Fruit fly (Drosophila melanogaster): ENCODE measurements around the gene Graf.

The Graf gene

DNA sequence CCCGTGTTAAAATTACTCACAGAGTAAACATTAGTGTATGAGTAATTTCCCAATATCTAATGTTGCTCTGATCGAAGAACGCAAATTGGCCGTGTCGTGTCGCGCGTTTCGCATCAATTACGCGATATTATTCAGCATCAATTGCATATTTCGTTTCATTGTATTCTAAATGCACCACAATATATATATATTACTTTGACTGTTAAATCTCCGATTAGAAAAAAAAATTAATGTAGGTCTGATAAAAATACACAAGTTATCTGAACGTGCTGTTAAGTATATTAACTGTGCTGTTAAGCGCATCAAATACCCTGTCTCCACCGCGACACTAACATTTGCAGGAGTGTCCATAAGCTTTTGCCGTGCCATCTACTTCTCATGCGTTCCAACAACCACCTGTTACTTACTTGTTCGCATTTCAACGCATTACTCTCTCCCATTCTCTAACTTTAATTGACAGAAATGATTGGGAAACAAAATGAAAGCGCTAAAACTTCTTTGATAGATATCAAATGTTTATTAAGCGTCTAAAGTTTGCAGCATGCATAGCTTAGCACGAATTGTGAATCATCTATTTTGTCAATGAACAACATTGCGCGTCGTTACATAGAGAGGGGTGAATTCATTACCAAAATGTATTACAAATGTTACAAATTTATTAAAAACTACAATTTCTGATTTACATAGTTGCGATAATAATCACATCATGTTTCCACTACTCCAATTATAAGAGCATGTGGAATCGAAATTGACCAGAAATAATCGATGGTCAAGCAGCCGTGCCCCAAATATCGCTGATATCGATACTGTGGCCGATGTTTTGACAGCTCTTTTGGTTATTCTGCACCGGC is at the start of gene Graf, which contains the start of gene mRpL3:
Graf (minus strand) TSS at position 287 of the 851 bp plus-strand sequence.
mRpL3 (plus strand) TSS at position 802 of the 851 bp plus-strand sequence.
- TF ChIP-seq CG32121 (GFP tag; IDR thresholded peaks at IDR 0.05) (no peak), CG15710 (tag; optimal IDR thresholded peaks at IDR 0.05) (no peak), gl (tag; optimal IDR thresholded peaks at IDR 0.05) (no peak), CG12605 (GFP tag; IDR thresholded peaks at IDR 0.05) (no peak), Snoo (tag; optimal IDR thresholded peaks at IDR 0.05) (no peak), CG8301 (tag; optimal IDR thresholded peaks at IDR 0.05) (no peak), Pif1B (GFP tag; optimal IDR thresholded peaks at IDR 0.05) (no peak), CG8159 (tag; optimal IDR thresholded peaks at IDR 0.05) (no peak), CG13204 (GFP tag; optimal IDR thresholded peaks at IDR 0.05) (no peak), EcR (GFP tag; optimal IDR thresholded peaks at IDR 0.05) (no peak), fd96Ca (GFP tag; IDR thresholded peaks at IDR 0.05) (no peak), rn (GFP tag; IDR thresholded peaks at IDR 0.05) (no peak), Ets98B (GFP tag; IDR thresholded peaks at IDR 0.05) (no peak), CG14655 (GFP tag; optimal IDR thresholded peaks at IDR 0.05) (no peak), CG9948 (tag; optimal IDR thresholded peaks at IDR 0.05) (no peak), CG34367 (tag; optimal IDR thresholded peaks at IDR 0.05) (no peak), CG17806 (tag; optimal IDR thresholded peaks at IDR 0.05) (no peak), D1 (tag; optimal IDR thresholded peaks at IDR 0.05) (no peak), CG10348 (GFP tag; IDR thresholded peaks at IDR 0.05) (no peak), Pif1A (GFP tag; optimal IDR thresholded peaks at IDR 0.05) (no peak)

DNA sequence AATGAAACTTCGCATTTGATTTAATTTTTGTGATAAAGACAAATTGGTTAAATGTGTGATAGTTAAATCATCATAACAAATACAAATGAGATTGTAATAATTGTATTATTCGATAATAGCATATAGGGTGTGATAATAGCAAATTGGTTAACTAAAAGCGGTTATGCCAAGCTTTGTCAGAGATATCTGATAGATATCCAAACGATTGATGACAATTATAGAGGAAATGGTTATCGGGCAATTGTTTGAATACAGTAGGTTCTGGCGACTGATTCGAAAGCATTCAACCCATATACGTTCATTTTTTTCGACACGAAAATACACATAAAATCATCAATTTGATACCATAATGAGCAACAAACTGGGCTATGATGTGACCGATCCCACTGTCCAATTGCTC is 48.7 kb upstream of the Graf start, which contains the start of gene CG8509:
CG8509 (plus strand) TSS at position 301 of the 400 bp plus-strand sequence.
- no peak for TF ChIP-seq fd96Ca (GFP tag; IDR thresholded peaks at IDR 0.05)
- TF ChIP-seq gl (tag; optimal IDR thresholded peaks at IDR 0.05) = no peak
- TF ChIP-seq Snoo (tag; optimal IDR thresholded peaks at IDR 0.05) = no peak
- TF ChIP-seq EcR (GFP tag; optimal IDR thresholded peaks at IDR 0.05) = no peak
- TF ChIP-seq CG8301 (tag; optimal IDR thresholded peaks at IDR 0.05) = no peak
- TF ChIP-seq CG8159 (tag; optimal IDR thresholded peaks at IDR 0.05) = no peak
- no peak for TF ChIP-seq Ets98B (GFP tag; IDR thresholded peaks at IDR 0.05)
- no peak for TF ChIP-seq rn (GFP tag; IDR thresholded peaks at IDR 0.05)
- TF ChIP-seq Pif1B (GFP tag; optimal IDR thresholded peaks at IDR 0.05) = no peak

DNA sequence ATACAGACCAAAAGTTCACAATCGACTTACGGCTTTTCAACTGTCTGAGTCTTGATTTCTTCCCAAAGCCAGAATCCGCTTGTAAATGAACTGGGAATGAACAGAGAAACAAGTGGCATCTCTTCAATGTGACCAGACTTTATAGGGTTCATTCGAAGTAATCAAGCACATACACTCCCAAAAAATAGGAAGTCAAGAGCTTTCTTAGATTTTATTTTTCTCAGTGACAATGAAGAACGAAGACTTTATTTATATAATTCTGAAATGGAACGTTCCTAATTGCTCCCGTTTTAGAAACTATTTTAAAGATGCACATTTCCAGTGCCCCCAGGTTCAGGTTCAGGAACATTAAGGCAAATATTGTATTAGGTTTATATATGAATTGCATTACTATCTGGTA is 47.4 kb upstream of the Graf start:
- TF ChIP-seq fd96Ca (GFP tag; IDR thresholded peaks at IDR 0.05) = no peak
- no peak for TF ChIP-seq D1 (tag; optimal IDR thresholded peaks at IDR 0.05)
- no peak for TF ChIP-seq gl (tag; optimal IDR thresholded peaks at IDR 0.05)
- TF ChIP-seq Pif1B (GFP tag; optimal IDR thresholded peaks at IDR 0.05) = no peak
- TF ChIP-seq CG34367 (tag; optimal IDR thresholded peaks at IDR 0.05) = no peak
- TF ChIP-seq CG8159 (tag; optimal IDR thresholded peaks at IDR 0.05) = no peak
- TF ChIP-seq CG13204 (GFP tag; optimal IDR thresholded peaks at IDR 0.05) = no peak
- no peak for TF ChIP-seq CG9948 (tag; optimal IDR thresholded peaks at IDR 0.05)
- no peak for TF ChIP-seq Pif1A (GFP tag; optimal IDR thresholded peaks at IDR 0.05)
- TF ChIP-seq CG32121 (GFP tag; IDR thresholded peaks at IDR 0.05) = no peak
- TF ChIP-seq EcR (GFP tag; optimal IDR thresholded peaks at IDR 0.05) = no peak
- TF ChIP-seq CG17806 (tag; optimal IDR thresholded peaks at IDR 0.05) = no peak
- TF ChIP-seq CG15710 (tag; optimal IDR thresholded peaks at IDR 0.05) = no peak
- TF ChIP-seq Snoo (tag; optimal IDR thresholded peaks at IDR 0.05) = no peak
- no peak for TF ChIP-seq rn (GFP tag; IDR thresholded peaks at IDR 0.05)
- no peak for TF ChIP-seq Ets98B (GFP tag; IDR thresholded peaks at IDR 0.05)
- no peak for TF ChIP-seq CG8301 (tag; optimal IDR thresholded peaks at IDR 0.05)
- TF ChIP-seq CG10348 (GFP tag; IDR thresholded peaks at IDR 0.05) = no peak
- TF ChIP-seq CG14655 (GFP tag; optimal IDR thresholded peaks at IDR 0.05) = no peak

DNA sequence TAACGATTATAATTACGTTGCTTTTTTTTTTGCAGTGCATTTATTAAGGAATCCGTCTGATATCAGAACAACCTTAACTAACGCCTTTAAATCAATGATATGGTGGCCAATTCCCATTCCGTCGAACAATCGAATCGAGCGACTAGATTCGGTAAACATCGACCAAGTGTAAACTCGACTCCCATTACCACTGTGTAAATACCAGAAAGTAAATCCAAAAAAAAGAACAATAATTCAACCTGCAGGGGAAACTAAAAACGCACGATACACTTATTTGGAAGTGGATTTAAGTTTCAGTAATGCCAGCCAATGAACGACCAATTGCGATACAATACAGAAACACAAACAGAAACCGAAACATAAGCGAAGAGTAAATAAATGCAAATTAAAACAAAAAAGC is 45.0 kb upstream of the Graf start:
- TF ChIP-seq CG4496 (GFP tag; IDR thresholded peaks at IDR 0.05) (no peak), CG32121 (GFP tag; IDR thresholded peaks at IDR 0.05) (no peak), rn (GFP tag; IDR thresholded peaks at IDR 0.05) (no peak), CG13204 (GFP tag; optimal IDR thresholded peaks at IDR 0.05) (no peak), Pif1A (GFP tag; optimal IDR thresholded peaks at IDR 0.05) (no peak), D1 (tag; optimal IDR thresholded peaks at IDR 0.05) (no peak), CG8301 (tag; optimal IDR thresholded peaks at IDR 0.05) (no peak), CG8159 (tag; optimal IDR thresholded peaks at IDR 0.05) (no peak), CG34367 (tag; optimal IDR thresholded peaks at IDR 0.05) (no peak), fd96Ca (GFP tag; IDR thresholded peaks at IDR 0.05) (no peak), Snoo (tag; optimal IDR thresholded peaks at IDR 0.05) (no peak)

DNA sequence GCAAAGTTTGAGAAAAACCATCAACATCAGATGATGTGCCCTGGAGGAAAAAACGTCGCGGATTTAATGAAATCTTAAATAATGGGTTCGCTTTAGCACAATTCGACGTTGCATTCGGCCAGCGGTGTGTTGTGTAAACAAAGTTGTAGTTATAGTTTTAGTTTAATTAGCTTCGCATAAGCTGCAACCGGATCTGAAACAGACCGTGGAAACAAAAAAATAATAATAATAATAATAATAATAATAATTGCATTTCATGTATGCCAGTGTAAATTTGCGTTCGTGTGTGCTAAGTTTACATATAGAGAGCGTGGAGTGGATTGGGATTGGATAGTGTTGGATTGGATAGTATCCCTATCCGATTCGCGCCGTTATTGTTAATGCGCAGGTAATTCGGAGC is 44.3 kb upstream of the Graf start:
- peak; percentile 18 for TF ChIP-seq CG9948 (tag; optimal IDR thresholded peaks at IDR 0.05)
- peak; percentile 18 for TF ChIP-seq CG8301 (tag; optimal IDR thresholded peaks at IDR 0.05)
- 0 out of 3 replicates have a peak, but pooled peaks have one; percentile 47 for TF ChIP-seq fd96Ca (GFP tag; IDR thresholded peaks at IDR 0.05)
- TF ChIP-seq rn (GFP tag; IDR thresholded peaks at IDR 0.05) = no peak
- TF ChIP-seq Snoo (tag; optimal IDR thresholded peaks at IDR 0.05) = no peak
- TF ChIP-seq CG15710 (tag; optimal IDR thresholded peaks at IDR 0.05) = peak; percentile 17
- TF ChIP-seq CG12605 (GFP tag; IDR thresholded peaks at IDR 0.05) = 0 out of 2 replicates have a peak, but pooled peaks have one; percentile 18
- no peak for TF ChIP-seq Pif1B (GFP tag; optimal IDR thresholded peaks at IDR 0.05)
- TF ChIP-seq CG8159 (tag; optimal IDR thresholded peaks at IDR 0.05) = peak; percentile 26
- no peak for TF ChIP-seq gl (tag; optimal IDR thresholded peaks at IDR 0.05)
- peak; percentile 22 for TF ChIP-seq CG17806 (tag; optimal IDR thresholded peaks at IDR 0.05)
- TF ChIP-seq CG32121 (GFP tag; IDR thresholded peaks at IDR 0.05) = no peak
- peak; percentile 38; the same call in 1 of the 2 replicates for TF ChIP-seq Ets98B (GFP tag; IDR thresholded peaks at IDR 0.05)
- TF ChIP-seq EcR (GFP tag; optimal IDR thresholded peaks at IDR 0.05) = no peak
- TF ChIP-seq Pif1A (GFP tag; optimal IDR thresholded peaks at IDR 0.05) = peak; percentile 3
- no peak for TF ChIP-seq CG34367 (tag; optimal IDR thresholded peaks at IDR 0.05)
- TF ChIP-seq CG4496 (GFP tag; IDR thresholded peaks at IDR 0.05) = peak; percentile 65; the same call in 1 of the 3 replicates
- peak; percentile 48 for TF ChIP-seq CG14655 (GFP tag; optimal IDR thresholded peaks at IDR 0.05)
- TF ChIP-seq D1 (tag; optimal IDR thresholded peaks at IDR 0.05) = no peak
- no peak for TF ChIP-seq CG13204 (GFP tag; optimal IDR thresholded peaks at IDR 0.05)
- no peak for TF ChIP-seq CG10348 (GFP tag; IDR thresholded peaks at IDR 0.05)
